Worm (Caenorhabditis elegans) whole organism, L2 larva: Measurements from ENCODE around the gene sdz-13.
A peak's percentile ranks its signal among the peaks of the same experiment; 100 is the strongest.

Experiments used
- C34F6.9 ChIP-seq: fragments of 150-350 bp; optimal IDR thresholded peaks from 2 replicates; lab custom pipeline; 2014; ENCODE audit warnings: missing biosample characterization, missing genetic modification characterization
- F13H6.1 ChIP-seq: sonication (generic microtip); optimal IDR thresholded peaks from 2 replicates; lab custom pipeline; 2016; ENCODE audit warnings: missing genetic modification characterization, missing compliant biosample characterization
- Y55F3AM.14 ChIP-seq: fragments of 200-800 bp; sonication (Bioruptor generic); optimal IDR thresholded peaks from 2 replicates; lab custom pipeline; 2018; ENCODE audit warnings: mild to moderate bottlenecking, missing genetic modification characterization, missing compliant biosample characterization
- alr-1 ChIP-seq: fragments of 150-350 bp; optimal IDR thresholded peaks from 2 replicates; lab custom pipeline; 2014; ENCODE audit warnings: missing biosample characterization, missing genetic modification characterization
- ama-1 ChIP-seq: fragments of 150-350 bp; optimal IDR thresholded peaks from 2 replicates; lab custom pipeline; 2018; ENCODE audit warnings: inconsistent platforms
- ceh-16 ChIP-seq: fragments of 150-350 bp; optimal IDR thresholded peaks from 2 replicates; lab custom pipeline; 2014; ENCODE audit warnings: missing biosample characterization, missing genetic modification characterization
- crh-2 ChIP-seq: sonication (generic microtip); optimal IDR thresholded peaks from 2 replicates; lab custom pipeline; 2017; ENCODE audit warnings: missing biosample characterization, missing genetic modification characterization
- dmd-4 ChIP-seq: sonication (generic microtip); optimal IDR thresholded peaks from 2 replicates; lab custom pipeline; 2017; ENCODE audit warnings: missing biosample characterization, missing genetic modification characterization
- egl-27 ChIP-seq: sonication (generic microtip); optimal IDR thresholded peaks from 3 replicates; lab custom pipeline; 2017; ENCODE audit warnings: missing biosample characterization, missing genetic modification reagents, missing genetic modification characterization
- elt-1 ChIP-seq: fragments of 150-350 bp; optimal IDR thresholded peaks from 2 replicates; lab custom pipeline; 2014; ENCODE audit warnings: missing biosample characterization, missing genetic modification characterization
- elt-3 ChIP-seq: sonication (generic microtip); optimal IDR thresholded peaks from 2 replicates; lab custom pipeline; 2017; ENCODE audit warnings: missing biosample characterization, missing genetic modification characterization
- fos-1 ChIP-seq: fragments of 150-350 bp; optimal IDR thresholded peaks from 2 replicates; lab custom pipeline; 2014; ENCODE audit warnings: missing biosample characterization, missing genetic modification characterization
- gmeb-1 ChIP-seq: fragments of 150-350 bp; optimal IDR thresholded peaks from 2 replicates; lab custom pipeline; 2014; ENCODE audit warnings: missing biosample characterization, missing genetic modification characterization
- lin-11 ChIP-seq: fragments of 150-350 bp; sonication (generic microtip); optimal IDR thresholded peaks from 2 replicates; lab custom pipeline; 2014; ENCODE audit warnings: missing biosample characterization, missing genetic modification characterization, inconsistent platforms, mixed read lengths
- lin-39 ChIP-seq: fragments of 150-350 bp; optimal IDR thresholded peaks from 2 replicates; lab custom pipeline; 2014; ENCODE audit warnings: missing biosample characterization, missing genetic modification reagents, missing genetic modification characterization
- lsy-2 ChIP-seq, 2 experiments: fragments of 150-350 bp in 1 of 2; sonication (generic microtip) in 1 of 2; optimal IDR thresholded peaks; 2 replicates each; lab custom pipeline; 2014 to 2017; ENCODE audit warnings: missing biosample characterization in 2 of 2, missing genetic modification characterization in 2 of 2
- mab-5 ChIP-seq: fragments of 150-350 bp; optimal IDR thresholded peaks from 2 replicates; lab custom pipeline; 2014; ENCODE audit warnings: missing biosample characterization, missing genetic modification characterization
- mdl-1 ChIP-seq, 2 experiments: fragments of 150-350 bp in 1 of 2; sonication (generic microtip) in 1 of 2; optimal IDR thresholded peaks; 2 replicates each; lab custom pipeline; 2017; ENCODE audit warnings: missing biosample characterization in 2 of 2, missing genetic modification characterization in 2 of 2
- nhr-10 ChIP-seq: sonication (generic microtip); optimal IDR thresholded peaks from 2 replicates; lab custom pipeline; 2017; ENCODE audit warnings: missing biosample characterization, missing genetic modification characterization
- nhr-11 ChIP-seq: fragments of 150-350 bp; optimal IDR thresholded peaks from 2 replicates; lab custom pipeline; 2014; ENCODE audit warnings: missing biosample characterization, missing genetic modification characterization
- nhr-12 ChIP-seq: fragments of 150-350 bp; optimal IDR thresholded peaks from 2 replicates; lab custom pipeline; 2014; ENCODE audit warnings: missing biosample characterization, missing genetic modification characterization
- nhr-129 ChIP-seq: fragments of 150-350 bp; optimal IDR thresholded peaks from 2 replicates; lab custom pipeline; 2014; ENCODE audit warnings: missing biosample characterization, missing genetic modification characterization
- nhr-21 ChIP-seq: fragments of 150-350 bp; optimal IDR thresholded peaks from 2 replicates; lab custom pipeline; 2014; ENCODE audit warnings: missing biosample characterization, missing genetic modification characterization
- nhr-23 ChIP-seq: fragments of 150-350 bp; optimal IDR thresholded peaks from 2 replicates; lab custom pipeline; 2014; ENCODE audit warnings: missing biosample characterization, missing genetic modification reagents, missing genetic modification characterization
- nhr-237 ChIP-seq: fragments of 150-350 bp; optimal IDR thresholded peaks from 2 replicates; lab custom pipeline; 2014; ENCODE audit warnings: missing biosample characterization, missing genetic modification characterization
- nhr-25 ChIP-seq: fragments of 150-350 bp; sonication (generic microtip); optimal IDR thresholded peaks from 3 replicates; lab custom pipeline; 2014; ENCODE audit warnings: missing biosample characterization, missing genetic modification characterization
- nhr-77 ChIP-seq: fragments of 150-350 bp; optimal IDR thresholded peaks from 2 replicates; lab custom pipeline; 2014; ENCODE audit warnings: missing biosample characterization, missing genetic modification characterization
- sem-4 ChIP-seq: fragments of 150-350 bp; optimal IDR thresholded peaks from 2 replicates; lab custom pipeline; 2014; ENCODE audit warnings: missing biosample characterization, missing genetic modification reagents, missing genetic modification characterization
- sma-3 ChIP-seq: sonication (generic microtip); optimal IDR thresholded peaks from 2 replicates; lab custom pipeline; 2016; ENCODE audit warnings: missing genetic modification reagents, missing genetic modification characterization, missing compliant biosample characterization
- sma-9 ChIP-seq, 2 experiments: fragments of 150-350 bp in 1 of 2; sonication (generic microtip) in 1 of 2; optimal IDR thresholded peaks; 2 replicates each; lab custom pipeline; 2014 to 2016; ENCODE audit warnings: missing genetic modification characterization in 2 of 2, mild to moderate bottlenecking in 1 of 2, missing biosample characterization in 1 of 2, missing compliant biosample characterization in 1 of 2, missing genetic modification reagents in 1 of 2, moderate library complexity in 1 of 2
- snpc-4 ChIP-seq: fragments of 150-350 bp; optimal IDR thresholded peaks from 2 replicates; lab custom pipeline; 2014; ENCODE audit warnings: missing biosample characterization, missing genetic modification characterization
- unc-55 ChIP-seq: fragments of 150-350 bp; sonication (generic microtip); optimal IDR thresholded peaks from 3 replicates; lab custom pipeline; 2014; ENCODE audit warnings: missing biosample characterization, missing genetic modification reagents, missing genetic modification characterization
- ztf-1 ChIP-seq: fragments of 200-800 bp; sonication (Bioruptor generic); conservative IDR thresholded peaks from 2 replicates; pipeline ENCODE4 v1.3.6; 2022; ENCODE audit warnings: missing genetic modification characterization, missing compliant biosample characterization
- ztf-11 ChIP-seq: sonication (generic microtip); optimal IDR thresholded peaks from 2 replicates; lab custom pipeline; 2017; ENCODE audit warnings: missing biosample characterization, missing genetic modification characterization

sdz-13 gene

ce11 chrIV:10918877-10919560 lies 39.6 kb upstream of the sdz-13 start (continued):
- TF ChIP-seq sma-9 (GFP tag; optimal IDR thresholded peaks at IDR 0.05; lab: Kevin White, UChicago) (peak; percentile 72), sma-9 (tag; optimal IDR thresholded peaks at IDR 0.05; lab: Kevin White, UChicago) (no peak), gmeb-1 (tag; lab: Kevin White, UChicago) (peak; percentile 65), elt-3 (tag; lab: Kevin White, UChicago) (no peak), nhr-77 (tag; lab: Kevin White, UChicago) (no peak), nhr-12 (tag; lab: Kevin White, UChicago) (no peak), sem-4 (tag; lab: Kevin White, UChicago) (peak; percentile 58)
- TF ChIP-seq, all 48 proteins: peak for 28

DNA sequence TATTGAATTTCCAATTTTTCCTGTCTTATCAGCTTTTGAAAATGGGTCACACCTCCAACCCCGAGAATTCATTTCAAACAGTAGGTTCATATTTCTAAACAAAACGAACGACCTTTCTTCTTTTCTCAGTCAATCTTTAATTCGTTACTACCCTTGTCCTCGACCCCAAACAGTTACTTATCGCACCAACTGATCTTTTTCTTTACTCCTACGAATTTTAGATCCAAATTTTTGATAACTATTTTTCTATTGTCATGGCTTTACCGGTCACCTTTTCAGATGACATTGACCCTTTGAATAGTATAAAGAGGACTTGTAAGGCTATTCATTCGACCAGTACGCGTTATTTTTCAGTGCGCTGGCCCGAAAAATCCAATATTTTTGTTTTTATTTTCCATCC lies 36.7 kb upstream of the sdz-13 start:
- no peak for TF ChIP-seq nhr-10 (tag; lab: Kevin White, UChicago)
- TF ChIP-seq dmd-4 (tag; lab: Kevin White, UChicago), result no peak
- TF ChIP-seq nhr-77 (tag; lab: Kevin White, UChicago), result no peak
- TF ChIP-seq snpc-4 (tag; lab: Kevin White, UChicago), result no peak
- TF ChIP-seq lsy-2 (tag; optimal IDR thresholded peaks at IDR 0.05; lab: Kevin White, UChicago), result no peak
- TF ChIP-seq elt-1 (tag; lab: Kevin White, UChicago), result peak; percentile 49
- peak; percentile 69 for TF ChIP-seq ceh-16 (tag; lab: Kevin White, UChicago)
- no peak for TF ChIP-seq lin-39 (tag; lab: Kevin White, UChicago)
- no peak for TF ChIP-seq F13H6.1 (tag; lab: Kevin White, UChicago)
- TF ChIP-seq Y55F3AM.14 (GFP tag; lab: Kevin White, UChicago), result no peak
- no peak for TF ChIP-seq nhr-23
- TF ChIP-seq nhr-11 (tag; lab: Kevin White, UChicago), result no peak
- TF ChIP-seq, all 48 proteins: peak for 2

ce11 chrIV:10915388-10915787 lies 35.9 kb upstream of the sdz-13 start, which contains the start of gene ZK593.3:
TSS of gene ZK593.3 (plus strand) at chrIV:10915688.
- no peak for TF ChIP-seq sma-3 (GFP tag; lab: Kevin White, UChicago)
- TF ChIP-seq elt-1 (tag; lab: Kevin White, UChicago), result no peak
- TF ChIP-seq nhr-21 (tag; lab: Kevin White, UChicago), result no peak
- no peak for TF ChIP-seq nhr-12 (tag; lab: Kevin White, UChicago)
- no peak for TF ChIP-seq nhr-10 (tag; lab: Kevin White, UChicago)
- no peak for TF ChIP-seq dmd-4 (tag; lab: Kevin White, UChicago)
- no peak for TF ChIP-seq egl-27 (tag; lab: Kevin White, UChicago)
- TF ChIP-seq lin-39 (tag; lab: Kevin White, UChicago), result no peak
- no peak for TF ChIP-seq Y55F3AM.14 (GFP tag; lab: Kevin White, UChicago)
- no peak for TF ChIP-seq lin-11
- TF ChIP-seq, all 48 proteins: peak for 0

DNA sequence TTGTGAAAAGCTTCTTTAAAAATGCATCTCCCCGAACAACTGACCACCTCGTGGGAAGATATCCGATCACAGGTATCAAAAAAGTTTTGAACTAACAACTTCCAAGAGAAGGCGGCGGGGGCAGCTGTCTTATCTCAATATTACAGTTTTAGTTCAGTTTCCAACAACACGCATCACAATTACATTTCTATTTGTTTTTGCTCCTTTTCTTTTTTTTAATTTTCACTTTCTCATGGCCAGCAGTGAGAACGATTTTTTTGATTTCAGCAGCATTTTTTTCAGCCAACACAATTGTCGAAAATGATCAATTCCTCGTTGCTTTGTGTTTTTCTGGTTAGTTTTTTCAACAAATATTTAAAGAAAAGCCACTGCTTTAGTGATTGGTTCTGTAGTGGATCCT lies 33.6 kb upstream of the sdz-13 start, which contains the start of gene ZK593.2:
ZK593.2 (plus strand) TSS at position 301 of the 400 bp plus-strand sequence.
- no peak for TF ChIP-seq alr-1
- no peak for TF ChIP-seq unc-55 (GFP tag; lab: Kevin White, UChicago)
- no peak for TF ChIP-seq ztf-1 (GFP tag; lab: Robert Waterston, UW)
- no peak for TF ChIP-seq nhr-10 (tag; lab: Kevin White, UChicago)
- no peak for TF ChIP-seq sma-3 (GFP tag; lab: Kevin White, UChicago)
- TF ChIP-seq Y55F3AM.14 (GFP tag; lab: Kevin White, UChicago), result no peak
- no peak for TF ChIP-seq dmd-4 (tag; lab: Kevin White, UChicago)
- TF ChIP-seq nhr-25 (tag; lab: Kevin White, UChicago), result no peak
- TF ChIP-seq nhr-21 (tag; lab: Kevin White, UChicago), result no peak
- TF ChIP-seq mdl-1 (tag; optimal IDR thresholded peaks at IDR 0.05; lab: Kevin White, UChicago), result no peak
- TF ChIP-seq ztf-11, result no peak
- no peak for TF ChIP-seq sma-9 (GFP tag; optimal IDR thresholded peaks at IDR 0.05; lab: Kevin White, UChicago)
- TF ChIP-seq sma-9 (tag; optimal IDR thresholded peaks at IDR 0.05; lab: Kevin White, UChicago), result no peak
- TF ChIP-seq mab-5 (tag; lab: Kevin White, UChicago), result no peak
- no peak for TF ChIP-seq C34F6.9 (tag; lab: Kevin White, UChicago)
- no peak for TF ChIP-seq lsy-2 (tag; optimal IDR thresholded peaks at IDR 0.05; lab: Kevin White, UChicago)

DNA sequence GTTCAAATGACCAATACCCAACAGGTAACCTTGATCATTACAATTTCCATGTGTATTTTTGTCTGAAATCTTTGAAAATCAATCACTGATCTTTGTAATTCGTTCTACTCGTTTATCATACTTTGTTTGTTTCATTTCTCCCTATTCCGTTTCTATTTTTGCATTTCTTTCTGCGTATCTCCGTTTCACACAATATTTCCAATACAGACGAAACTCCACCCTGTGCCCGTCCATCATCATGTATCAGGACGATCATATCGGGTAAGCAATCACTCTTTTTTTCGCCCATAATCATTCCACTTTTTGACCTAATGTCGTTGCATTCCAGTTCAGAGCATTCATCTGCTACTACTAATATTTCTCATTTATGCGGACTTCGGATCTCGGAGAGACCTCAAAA lies 30.3 kb upstream of the sdz-13 start, which contains the start of gene pyk-2:
pyk-2 (plus strand) TSS at position 206 of the 400 bp plus-strand sequence.
- TF ChIP-seq gmeb-1 (tag; lab: Kevin White, UChicago), result no peak
- peak; percentile 45 for TF ChIP-seq nhr-129
- TF ChIP-seq F13H6.1 (tag; lab: Kevin White, UChicago), result no peak
- TF ChIP-seq nhr-237 (tag; lab: Kevin White, UChicago), result no peak
- TF ChIP-seq sma-9 (GFP tag; optimal IDR thresholded peaks at IDR 0.05; lab: Kevin White, UChicago), result peak; percentile 78
- no peak for TF ChIP-seq sma-9 (tag; optimal IDR thresholded peaks at IDR 0.05; lab: Kevin White, UChicago)
- TF ChIP-seq crh-2 (tag; lab: Kevin White, UChicago), result peak; percentile 64
- peak; percentile 48 for TF ChIP-seq sma-3 (GFP tag; lab: Kevin White, UChicago)
- TF ChIP-seq ama-1 (lab: Kevin White, UChicago), result no peak
- TF ChIP-seq fos-1 (tag; lab: Kevin White, UChicago), result peak; percentile 70
- no peak for TF ChIP-seq snpc-4 (tag; lab: Kevin White, UChicago)
